Fruit fly (Drosophila melanogaster) whole organism: ENCODE results near the gene Clk.

Experiments
- EcR ChIP-seq, 2 experiments: fragments of >200 bp; optimal IDR thresholded peaks; 2 replicates each; lab custom pipeline; 2017; ENCODE audit warnings: missing biosample characterization in 2 of 2, missing genetic modification characterization in 2 of 2, missing genetic modification reagents in 2 of 2
- psq ChIP-seq: fragments of >200 bp; optimal IDR thresholded peaks from 2 replicates; lab custom pipeline; 2017

DNA sequence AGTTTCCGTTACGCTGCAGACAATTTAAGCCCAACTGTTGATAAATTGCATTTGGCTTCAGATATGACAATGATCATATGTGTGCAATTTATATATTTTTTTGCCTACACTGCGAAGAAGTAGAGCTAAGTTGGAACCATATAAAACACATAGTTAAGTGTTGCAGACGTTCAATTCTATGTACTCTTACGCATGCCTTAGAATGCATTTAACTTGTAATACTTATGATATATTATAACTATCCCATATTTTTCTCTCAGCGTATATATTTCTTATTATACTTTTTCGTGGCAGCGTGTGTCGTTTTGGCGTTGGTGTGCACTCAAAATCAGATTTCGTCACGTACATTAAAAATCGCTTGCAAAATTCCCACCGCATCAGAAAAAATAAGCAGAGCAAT lies 8.0 kb upstream of the Clk start:
- TF ChIP-seq psq = no peak
- TF ChIP-seq EcR (GFP tag; optimal IDR thresholded peaks at IDR 0.05; lab: Kevin White, UChicago) = no peak
